Fruit fly (Drosophila melanogaster): Measurements from ENCODE around the gene CG31642.

CG31642 gene

dm6 chr2L:6124815-6125214, 6.5 kb downstream of the CG31642 start, which contains the start of gene Arpc4 (continued):
- TF ChIP-seq jigr1 (GFP tag; IDR thresholded peaks at IDR 0.05) (peak; percentile 46; the same call in 1 of the 3 replicates), chif (GFP tag; optimal IDR thresholded peaks at IDR 0.05) (peak in 1 of 2 experiments; percentile 65), CG11456 (GFP tag; IDR thresholded peaks at IDR 0.05) (peak; percentile 83), Awh (GFP tag; IDR thresholded peaks at IDR 0.05) (no peak), btn (GFP tag; optimal IDR thresholded peaks at IDR 0.05) (no peak), CG12104 (GFP tag; optimal IDR thresholded peaks at IDR 0.05) (peak; percentile 22), CG9876 (GFP tag; optimal IDR thresholded peaks at IDR 0.05) (peak; percentile 13), NFAT (GFP tag; IDR thresholded peaks at IDR 0.05) (no peak; the same call in 1 of the 2 replicates), CG2202 (tag; optimal IDR thresholded peaks at IDR 0.05) (peak; percentile 14), CG1602 (GFP tag; optimal IDR thresholded peaks at IDR 0.05) (peak; percentile 53), crc (GFP tag; optimal IDR thresholded peaks at IDR 0.05) (peak; percentile 25), ham (GFP tag; IDR thresholded peaks at IDR 0.05) (no peak), CG6689 (GFP tag; IDR thresholded peaks at IDR 0.05) (peak; percentile 51), CG30020 (tag; optimal IDR thresholded peaks at IDR 0.05) (peak; percentile 81), inv (GFP tag; IDR thresholded peaks at IDR 0.05; ENCODE audit: partially characterized antibody) (no peak), CG31224 (GFP tag; IDR thresholded peaks at IDR 0.05) (no peak), row (GFP tag; IDR thresholded peaks at IDR 0.05) (peak; percentile 82), CG30403 (GFP tag; optimal IDR thresholded peaks at IDR 0.05) (peak; percentile 70), CG15269 (tag; optimal IDR thresholded peaks at IDR 0.05) (no peak), Hey (tag; optimal IDR thresholded peaks at IDR 0.05) (no peak), scrt (GFP tag; optimal IDR thresholded peaks at IDR 0.05) (no peak), cwo (GFP tag; optimal IDR thresholded peaks at IDR 0.05) (no peak), ken (GFP tag; IDR thresholded peaks at IDR 0.05) (peak; percentile 85), sna (GFP tag; IDR thresholded peaks at IDR 0.05; ENCODE audit: partially characterized antibody) (no peak), CG14860 (GFP tag; IDR thresholded peaks at IDR 0.05; ENCODE audit: partially characterized antibody) (no peak), CG3281 (GFP tag; optimal IDR thresholded peaks at IDR 0.05) (no peak), lab (GFP tag; optimal IDR thresholded peaks at IDR 0.05) (peak; percentile 57), cato (GFP tag; optimal IDR thresholded peaks at IDR 0.05; ENCODE audit: borderline replicate concordance) (peak; percentile 4), Camta (GFP tag; optimal IDR thresholded peaks at IDR 0.05) (no peak), dmrt99B (tag; optimal IDR thresholded peaks at IDR 0.05) (no peak), YL-1 (GFP tag; optimal IDR thresholded peaks at IDR 0.05) (peak; percentile 44), az2 (GFP tag; optimal IDR thresholded peaks at IDR 0.05) (peak; percentile 67), CG3838 (GFP tag; optimal IDR thresholded peaks at IDR 0.05) (no peak), HLHmδ (GFP tag; optimal IDR thresholded peaks at IDR 0.05) (no peak), sisA (GFP tag; IDR thresholded peaks at IDR 0.05) (peak; percentile 54), luna (GFP tag; optimal IDR thresholded peaks at IDR 0.05) (no peak), MBD-R2 (GFP tag; IDR thresholded peaks at IDR 0.05) (peak; percentile 70), CG3847 (GFP tag; IDR thresholded peaks at IDR 0.05) (peak; percentile 68), CG14014 (GFP tag; IDR thresholded peaks at IDR 0.05) (0 out of 2 replicates have a peak, but pooled peaks have one; percentile 52), CG9609 (GFP tag; optimal IDR thresholded peaks at IDR 0.05) (peak; percentile 39), dan (GFP tag; IDR thresholded peaks at IDR 0.05) (no peak), schlank (tag; optimal IDR thresholded peaks at IDR 0.05) (no peak), toy (GFP tag; IDR thresholded peaks at IDR 0.05) (no peak), CHES-1-like (GFP tag; optimal IDR thresholded peaks at IDR 0.05) (peak; percentile 50), ac (GFP tag; optimal IDR thresholded peaks at IDR 0.05) (no peak), Dek (tag; optimal IDR thresholded peaks at IDR 0.05) (peak; percentile 60), D (optimal IDR thresholded peaks at IDR 0.05) (no peak), D (GFP tag; optimal IDR thresholded peaks at IDR 0.05) (no peak), salm (tag; optimal IDR thresholded peaks at IDR 0.05) (no peak), Deaf1 (tag; optimal IDR thresholded peaks at IDR 0.05) (no peak), CG2116 (GFP tag; optimal IDR thresholded peaks at IDR 0.05) (peak; percentile 65), CG6272 (GFP tag; IDR thresholded peaks at IDR 0.05) (no peak)

Measured in whole organism, embryonic.